Fruit fly (Drosophila melanogaster) whole organism, embryonic: ENCODE data around the gene Ufd1.

Experiments
- ATbp ChIP-seq: fragments of 200-800 bp; sonication (Bioruptor generic); optimal IDR thresholded peaks from 2 replicates; lab custom pipeline; 2017; ENCODE audit warnings: missing biosample characterization, mild to moderate bottlenecking, missing genetic modification characterization, missing genetic modification reagents
- Atf-2 ChIP-seq: fragments of 200-800 bp; sonication (Bioruptor generic); optimal IDR thresholded peaks from 2 replicates; lab custom pipeline; 2016; ENCODE audit warnings: missing biosample characterization, missing genetic modification characterization
- Awh ChIP-seq: fragments of 200-800 bp; sonication (Bioruptor generic); IDR thresholded peaks from 2 replicates; pipeline ENCODE4, ENCODE4 v1.3.6; 2022; ENCODE audit warnings: missing biosample characterization, missing genetic modification characterization
- Bgb ChIP-seq: fragments of 200-800 bp; sonication (Bioruptor generic); IDR thresholded peaks from 2 replicates; pipeline ENCODE4 v1.3.6; 2022; ENCODE audit warnings: missing biosample characterization, missing genetic modification characterization; ENCODE audit not compliant: partially characterized antibody
- BtbVII ChIP-seq: fragments of 200-800 bp; sonication (Bioruptor generic); optimal IDR thresholded peaks from 3 replicates; lab custom pipeline; 2017; ENCODE audit warnings: missing biosample characterization, mild to moderate bottlenecking, missing genetic modification characterization
- CG12071 ChIP-seq: fragments of 200-800 bp; sonication (Bioruptor generic); optimal IDR thresholded peaks from 3 replicates; lab custom pipeline; 2018; ENCODE audit warnings: missing biosample characterization, mild to moderate bottlenecking, missing genetic modification characterization
- CG12219 ChIP-seq: fragments of 200-800 bp; sonication (Bioruptor generic); optimal IDR thresholded peaks from 3 replicates; lab custom pipeline; 2018; ENCODE audit warnings: missing biosample characterization, mild to moderate bottlenecking, missing genetic modification characterization
- CG13123 ChIP-seq: fragments of 200-800 bp; sonication (Bioruptor generic); optimal IDR thresholded peaks from 2 replicates; lab custom pipeline; 2016; ENCODE audit warnings: missing biosample characterization, missing genetic modification characterization
- CG14667 ChIP-seq: fragments of 200-800 bp; sonication (Bioruptor generic); IDR thresholded peaks from 2 replicates; pipeline ENCODE4 v1.3.6; 2022; ENCODE audit warnings: missing biosample characterization, missing genetic modification characterization
- CG17361 ChIP-seq: fragments of 200-800 bp; sonication (Bioruptor generic); IDR thresholded peaks from 3 replicates; pipeline ENCODE4 v1.3.6; 2022; ENCODE audit warnings: missing biosample characterization, missing genetic modification characterization
- CG17385 ChIP-seq: fragments of 200-800 bp; sonication (Bioruptor generic); optimal IDR thresholded peaks from 3 replicates; lab custom pipeline; 2018; ENCODE audit warnings: missing biosample characterization, mild to moderate bottlenecking, missing genetic modification characterization
- CG2116 ChIP-seq: fragments of 200-800 bp; sonication (Bioruptor generic); optimal IDR thresholded peaks from 3 replicates; lab custom pipeline; 2018; ENCODE audit warnings: missing biosample characterization, mild to moderate bottlenecking, missing genetic modification characterization
- CG30431 ChIP-seq: fragments of 200-800 bp; sonication (Bioruptor generic); optimal IDR thresholded peaks from 2 replicates; lab custom pipeline; 2017; ENCODE audit warnings: missing biosample characterization, missing genetic modification characterization
- CG31441 ChIP-seq: fragments of 200-800 bp; sonication (Bioruptor generic); IDR thresholded peaks from 2 replicates; pipeline ENCODE4 v1.3.6; 2022; ENCODE audit warnings: missing biosample characterization, missing genetic modification characterization
- CG33213 ChIP-seq: fragments of 200-800 bp; sonication (Bioruptor generic); optimal IDR thresholded peaks from 3 replicates; lab custom pipeline; 2016; ENCODE audit warnings: missing biosample characterization, missing genetic modification characterization
- CG34224 ChIP-seq: fragments of 200-800 bp; sonication (Bioruptor generic); IDR thresholded peaks from 3 replicates; pipeline ENCODE4 v1.3.6; 2022; ENCODE audit warnings: missing biosample characterization, missing genetic modification characterization; ENCODE audit not compliant: partially characterized antibody
- CG3726 ChIP-seq: fragments of 200-800 bp; sonication (Bioruptor generic); IDR thresholded peaks from 3 replicates; pipeline ENCODE4, ENCODE4 v1.3.6; 2022; ENCODE audit warnings: missing biosample characterization, missing genetic modification characterization
- CG6683 ChIP-seq: fragments of 200-800 bp; sonication (Bioruptor generic); optimal IDR thresholded peaks from 2 replicates; lab custom pipeline; 2017; ENCODE audit warnings: missing biosample characterization, mild to moderate bottlenecking, missing genetic modification characterization, missing genetic modification reagents
- CG7963 ChIP-seq: fragments of 200-800 bp; sonication (Bioruptor generic); IDR thresholded peaks from 3 replicates; pipeline ENCODE4 v1.3.6; 2022; ENCODE audit warnings: missing biosample characterization, missing genetic modification characterization; ENCODE audit not compliant: partially characterized antibody
- CG8388 ChIP-seq: fragments of 200-800 bp; sonication (Bioruptor generic); optimal IDR thresholded peaks from 2 replicates; lab custom pipeline; 2019; ENCODE audit warnings: missing biosample characterization, mild to moderate bottlenecking, missing genetic modification characterization, moderate library complexity
- Dfd ChIP-seq, 2 experiments: fragments of >200 bp; optimal IDR thresholded peaks; 2 replicates each; lab custom pipeline; 2017; ENCODE audit warnings: missing biosample characterization in 2 of 2, missing genetic modification characterization in 2 of 2
- Dip3 ChIP-seq: fragments of 200-800 bp; sonication (Bioruptor generic); optimal IDR thresholded peaks from 3 replicates; lab custom pipeline; 2016; ENCODE audit warnings: missing biosample characterization, missing genetic modification characterization
- Dp ChIP-seq: fragments of 200-800 bp; sonication (Bioruptor generic); optimal IDR thresholded peaks from 2 replicates; lab custom pipeline; 2018; ENCODE audit warnings: missing biosample characterization, mild to moderate bottlenecking, missing genetic modification characterization, moderate library complexity
- Elba2 ChIP-seq: fragments of 200-800 bp; sonication (Bioruptor generic); optimal IDR thresholded peaks from 3 replicates; lab custom pipeline; 2016; ENCODE audit warnings: missing biosample characterization, missing genetic modification characterization
- Ets97D ChIP-seq: fragments of 200-800 bp; sonication (Bioruptor generic); optimal IDR thresholded peaks from 3 replicates; lab custom pipeline; 2016; ENCODE audit warnings: missing biosample characterization, missing genetic modification characterization
- HLH54F ChIP-seq: fragments of 200-800 bp; sonication (Bioruptor generic); optimal IDR thresholded peaks from 3 replicates; lab custom pipeline; 2016; ENCODE audit warnings: missing biosample characterization, missing genetic modification characterization
- HmgZ ChIP-seq: fragments of 200-800 bp; sonication (Bioruptor generic); optimal IDR thresholded peaks from 2 replicates; lab custom pipeline; 2018; ENCODE audit warnings: missing biosample characterization, mild to moderate bottlenecking, missing genetic modification characterization
- NC2α ChIP-seq: fragments of 200-800 bp; sonication (Bioruptor generic); optimal IDR thresholded peaks from 2 replicates; lab custom pipeline; 2016; ENCODE audit warnings: missing biosample characterization, missing genetic modification characterization
- NC2β ChIP-seq: fragments of 200-800 bp; sonication (Bioruptor generic); optimal IDR thresholded peaks from 2 replicates; lab custom pipeline; 2016; ENCODE audit warnings: missing biosample characterization, missing genetic modification characterization
- Sin3A ChIP-seq: fragments of >200 bp; optimal IDR thresholded peaks from 2 replicates; lab custom pipeline; 2018
- Sry-δ ChIP-seq: fragments of 200-800 bp; sonication (Bioruptor generic); optimal IDR thresholded peaks from 2 replicates; lab custom pipeline; 2016; ENCODE audit warnings: missing biosample characterization, missing genetic modification characterization
- ase ChIP-seq: fragments of 200-800 bp; sonication (Bioruptor generic); IDR thresholded peaks from 3 replicates; pipeline ENCODE4 v1.3.6; 2022; ENCODE audit warnings: missing biosample characterization, missing genetic modification characterization
- crc ChIP-seq: fragments of 200-800 bp; sonication (Bioruptor generic); optimal IDR thresholded peaks from 2 replicates; lab custom pipeline; 2016; ENCODE audit warnings: missing biosample characterization, missing genetic modification characterization
- disco-r ChIP-seq: fragments of 200-800 bp; sonication (Bioruptor generic); optimal IDR thresholded peaks from 2 replicates; lab custom pipeline; 2016; ENCODE audit warnings: missing biosample characterization, missing genetic modification characterization
- dm ChIP-seq: fragments of 200-800 bp; sonication (Bioruptor generic); optimal IDR thresholded peaks from 3 replicates; lab custom pipeline; 2016; ENCODE audit warnings: missing biosample characterization, missing genetic modification characterization
- eve ChIP-seq, 2 experiments: fragments of >200 bp; optimal IDR thresholded peaks; 2 replicates each; lab custom pipeline; 2017; ENCODE audit warnings: missing biosample characterization in 2 of 2, missing genetic modification characterization in 2 of 2
- fd64A ChIP-seq: fragments of 200-800 bp; sonication (Bioruptor generic); optimal IDR thresholded peaks from 3 replicates; lab custom pipeline; 2018; ENCODE audit warnings: missing biosample characterization, mild to moderate bottlenecking, missing genetic modification characterization
- hb ChIP-seq: fragments of 200-800 bp; sonication (Bioruptor generic); IDR thresholded peaks from 3 replicates; pipeline ENCODE4 v1.3.6; 2022; ENCODE audit warnings: missing biosample characterization, missing genetic modification characterization; ENCODE audit not compliant: partially characterized antibody
- kay ChIP-seq: fragments of 200-800 bp; sonication (Bioruptor generic); optimal IDR thresholded peaks from 2 replicates; lab custom pipeline; 2016; ENCODE audit warnings: missing biosample characterization, missing genetic modification characterization
- mirr ChIP-seq: fragments of 200-800 bp; sonication (Bioruptor generic); optimal IDR thresholded peaks from 3 replicates; lab custom pipeline; 2018; ENCODE audit warnings: missing biosample characterization, mild to moderate bottlenecking, missing genetic modification characterization
- mld ChIP-seq: fragments of 200-800 bp; sonication (Bioruptor generic); IDR thresholded peaks from 3 replicates; pipeline ENCODE4 v1.3.6; 2022; ENCODE audit warnings: missing biosample characterization, missing genetic modification characterization; ENCODE audit not compliant: partially characterized antibody
- nerfin-1 ChIP-seq: fragments of 200-800 bp; sonication (Bioruptor generic); optimal IDR thresholded peaks from 3 replicates; lab custom pipeline; 2019; ENCODE audit warnings: missing biosample characterization, mild to moderate bottlenecking, missing genetic modification characterization, moderate library complexity
- pfk ChIP-seq: fragments of 200-800 bp; sonication (Bioruptor generic); optimal IDR thresholded peaks from 2 replicates; lab custom pipeline; 2018; ENCODE audit warnings: missing biosample characterization, mild to moderate bottlenecking, missing genetic modification characterization, moderate library complexity
- salm ChIP-seq: fragments of 200-800 bp; sonication (Bioruptor generic); optimal IDR thresholded peaks from 2 replicates; lab custom pipeline; 2018; ENCODE audit warnings: missing biosample characterization, mild to moderate bottlenecking, missing genetic modification characterization
- sens ChIP-seq: fragments of 200-800 bp; sonication (Bioruptor generic); peaks from one replicate; lab custom pipeline; 2016; ENCODE audit warnings: missing biosample characterization, missing genetic modification characterization
- shn ChIP-seq: fragments of 200-800 bp; sonication (Bioruptor generic); optimal IDR thresholded peaks from 3 replicates; lab custom pipeline; 2016; ENCODE audit warnings: missing biosample characterization, missing genetic modification characterization
- sna ChIP-seq: fragments of 200-800 bp; sonication (Bioruptor generic); IDR thresholded peaks from 2 replicates; pipeline ENCODE4 v1.3.6; 2022; ENCODE audit warnings: missing biosample characterization, missing genetic modification characterization; ENCODE audit not compliant: partially characterized antibody
- so ChIP-seq: fragments of 200-800 bp; sonication (Bioruptor generic); IDR thresholded peaks from 3 replicates; pipeline ENCODE4 v1.3.6; 2022; ENCODE audit warnings: missing biosample characterization, missing genetic modification characterization
- stc ChIP-seq: fragments of 200-800 bp; sonication (Bioruptor generic); IDR thresholded peaks from 2 replicates; pipeline ENCODE4 v1.3.6; 2022; ENCODE audit warnings: missing biosample characterization, missing genetic modification characterization
- sug ChIP-seq: fragments of 200-800 bp; optimal IDR thresholded peaks from 2 replicates; lab custom pipeline; 2019; ENCODE audit warnings: missing biosample characterization, mild to moderate bottlenecking, missing genetic modification characterization, moderate library complexity
- trh ChIP-seq: fragments of 200-800 bp; sonication (Bioruptor generic); optimal IDR thresholded peaks from 2 replicates; lab custom pipeline; 2016; ENCODE audit warnings: missing biosample characterization, missing genetic modification characterization
- yki ChIP-seq: fragments of >200 bp; optimal IDR thresholded peaks from 3 replicates; lab custom pipeline; 2018

The Ufd1 gene

dm6 chr3L:11093046-11093520, 29.9 kb downstream of the Ufd1 start, which contains the start of gene JIL-1 (continued):
- no peak for TF ChIP-seq ATbp
- TF ChIP-seq fd64A (GFP tag; lab: Kevin White, UChicago): no peak
- TF ChIP-seq kay (GFP tag; lab: Kevin White, UChicago): peak; percentile 32
- peak; percentile 67 for TF ChIP-seq sug (tag; lab: Kevin White, UChicago)
- no peak for TF ChIP-seq Atf-2 (GFP tag; lab: Kevin White, UChicago)
- peak; percentile 47 for TF ChIP-seq CG31441 (GFP tag; lab: Robert Waterston, UW)
- no peak for TF ChIP-seq CG12219 (GFP tag; lab: Kevin White, UChicago)
- TF ChIP-seq NC2α (GFP tag; lab: Kevin White, UChicago): no peak
- TF ChIP-seq CG14667 (GFP tag; lab: Robert Waterston, UW): peak; percentile 41; the same call in 1 of the 2 replicates
- no peak; the same call in 2 of the 3 replicates for TF ChIP-seq CG3726 (GFP tag; lab: Robert Waterston, UW)
- peak; percentile 84 for TF ChIP-seq sens
- TF ChIP-seq sna (GFP tag; lab: Robert Waterston, UW): peak; percentile 64
- TF ChIP-seq CG33213 (GFP tag; lab: Kevin White, UChicago): peak; percentile 58
- peak; percentile 44 for TF ChIP-seq CG17385 (GFP tag; lab: Kevin White, UChicago)
- peak; percentile 39 for TF ChIP-seq CG13123 (GFP tag; lab: Kevin White, UChicago)
- TF ChIP-seq mirr: no peak
- TF ChIP-seq so (GFP tag; lab: Robert Waterston, UW): peak; percentile 28; the same call in 2 of the 3 replicates
- no peak for TF ChIP-seq Awh (GFP tag; lab: Robert Waterston, UW)
- TF ChIP-seq mld: peak; percentile 79
- peak; percentile 92 for TF ChIP-seq Bgb (GFP tag; lab: Robert Waterston, UW)
- TF ChIP-seq ase (GFP tag; lab: Robert Waterston, UW): peak; percentile 76
- TF ChIP-seq dm (GFP tag; lab: Kevin White, UChicago): no peak
- no peak for TF ChIP-seq pfk (GFP tag; lab: Kevin White, UChicago)
- peak; percentile 65 for TF ChIP-seq Sry-δ
- TF ChIP-seq trh (GFP tag; lab: Kevin White, UChicago): peak; percentile 8
- peak; percentile 39 for TF ChIP-seq BtbVII (GFP tag; lab: Kevin White, UChicago)
- peak; percentile 47 for TF ChIP-seq Sin3A (lab: Kevin White, UChicago)
- peak; percentile 14 for TF ChIP-seq CG12071
- TF ChIP-seq CG8388 (GFP tag; lab: Kevin White, UChicago): peak; percentile 2
- peak; percentile 54 for TF ChIP-seq Ets97D (GFP tag; lab: Kevin White, UChicago)
- no peak for TF ChIP-seq Dfd (GFP tag; optimal IDR thresholded peaks at IDR 0.05; lab: Kevin White, UChicago)
- TF ChIP-seq yki (lab: Kevin White, UChicago): no peak
- TF ChIP-seq stc (GFP tag; lab: Robert Waterston, UW): peak; percentile 39; the same call in 1 of the 2 replicates
- TF ChIP-seq HmgZ (tag; lab: Kevin White, UChicago): peak; percentile 49
- peak; percentile 40 for TF ChIP-seq Elba2
- TF ChIP-seq NC2β (GFP tag; lab: Kevin White, UChicago): peak; percentile 52
- peak; percentile 30 for TF ChIP-seq nerfin-1 (tag; lab: Kevin White, UChicago)
- no peak for TF ChIP-seq salm
- TF ChIP-seq Dp (GFP tag; lab: Kevin White, UChicago): peak; percentile 22
- TF ChIP-seq HLH54F (GFP tag; lab: Kevin White, UChicago): peak; percentile 69
- TF ChIP-seq CG7963 (GFP tag; lab: Robert Waterston, UW): peak; percentile 79
- TF ChIP-seq CG17361 (GFP tag; lab: Robert Waterston, UW): peak; percentile 61
- peak in 1 of 2 experiments; percentile 46 for TF ChIP-seq eve (GFP tag; optimal IDR thresholded peaks at IDR 0.05; lab: Kevin White, UChicago)
- no peak for TF ChIP-seq disco-r (GFP tag; lab: Kevin White, UChicago)
- TF ChIP-seq shn (GFP tag; lab: Kevin White, UChicago): no peak
- TF ChIP-seq hb (GFP tag; lab: Robert Waterston, UW): peak; percentile 77
- TF ChIP-seq crc (GFP tag; lab: Kevin White, UChicago): no peak
- TF ChIP-seq Dip3: peak; percentile 48
- TF ChIP-seq CG6683: no peak
- TF ChIP-seq CG34224: peak; percentile 83
- TF ChIP-seq CG30431 (GFP tag; lab: Kevin White, UChicago): no peak
- peak; percentile 58 for TF ChIP-seq CG2116 (GFP tag; lab: Kevin White, UChicago)
